Fruit fly (Drosophila melanogaster): ENCODE measurements around the gene SPARC.

SPARC gene

dm6 chr3R:26831861-26832260 is 39.9 kb downstream of the SPARC start:
- TF ChIP-seq CG8301 (tag; optimal IDR thresholded peaks at IDR 0.05) (peak; percentile 69), EcR (GFP tag; optimal IDR thresholded peaks at IDR 0.05) (no peak), CG17806 (tag; optimal IDR thresholded peaks at IDR 0.05) (peak; percentile 80), Ets98B (GFP tag; IDR thresholded peaks at IDR 0.05) (peak; percentile 32; the same call in 1 of the 2 replicates), CG15710 (tag; optimal IDR thresholded peaks at IDR 0.05) (peak; percentile 71), Pif1B (GFP tag; optimal IDR thresholded peaks at IDR 0.05) (peak; percentile 67), Snoo (tag; optimal IDR thresholded peaks at IDR 0.05) (no peak), CG8159 (tag; optimal IDR thresholded peaks at IDR 0.05) (peak; percentile 71), CG12605 (GFP tag; IDR thresholded peaks at IDR 0.05) (peak; percentile 37; the same call in 1 of the 2 replicates), CG32121 (GFP tag; IDR thresholded peaks at IDR 0.05) (no peak), CG34367 (tag; optimal IDR thresholded peaks at IDR 0.05) (peak; percentile 61), CG9948 (tag; optimal IDR thresholded peaks at IDR 0.05) (peak; percentile 84), Pif1A (GFP tag; optimal IDR thresholded peaks at IDR 0.05) (peak; percentile 72), fd96Ca (GFP tag; IDR thresholded peaks at IDR 0.05) (0 out of 3 replicates have a peak, but pooled peaks have one; percentile 42), CG14655 (GFP tag; optimal IDR thresholded peaks at IDR 0.05) (peak; percentile 85), gl (tag; optimal IDR thresholded peaks at IDR 0.05) (peak; percentile 38), CG10348 (GFP tag; IDR thresholded peaks at IDR 0.05) (no peak)

dm6 chr3R:26821117-26821516 is 50.7 kb downstream of the SPARC start:
- TF ChIP-seq rn (GFP tag; IDR thresholded peaks at IDR 0.05) (0 out of 2 replicates have a peak, but pooled peaks have one; percentile 30), CG9948 (tag; optimal IDR thresholded peaks at IDR 0.05) (peak; percentile 69), CG8159 (tag; optimal IDR thresholded peaks at IDR 0.05) (peak; percentile 79), CG34367 (tag; optimal IDR thresholded peaks at IDR 0.05) (peak; percentile 69), CG4496 (GFP tag; IDR thresholded peaks at IDR 0.05) (peak; percentile 67), CG8301 (tag; optimal IDR thresholded peaks at IDR 0.05) (peak; percentile 66), CG15710 (tag; optimal IDR thresholded peaks at IDR 0.05) (peak; percentile 75), Pif1A (GFP tag; optimal IDR thresholded peaks at IDR 0.05) (peak; percentile 79), CG12605 (GFP tag; IDR thresholded peaks at IDR 0.05) (peak; percentile 49; the same call in 1 of the 2 replicates), D1 (tag; optimal IDR thresholded peaks at IDR 0.05) (peak; percentile 38), CG14655 (GFP tag; optimal IDR thresholded peaks at IDR 0.05) (peak; percentile 76), Pif1B (GFP tag; optimal IDR thresholded peaks at IDR 0.05) (peak; percentile 72), CG32121 (GFP tag; IDR thresholded peaks at IDR 0.05) (peak; percentile 61; the same call in 1 of the 2 replicates), CG10348 (GFP tag; IDR thresholded peaks at IDR 0.05) (no peak), Ets98B (GFP tag; IDR thresholded peaks at IDR 0.05) (peak; percentile 71), CG13204 (GFP tag; optimal IDR thresholded peaks at IDR 0.05) (peak; percentile 1), gl (tag; optimal IDR thresholded peaks at IDR 0.05) (peak; percentile 46), Snoo (tag; optimal IDR thresholded peaks at IDR 0.05) (peak; percentile 51), EcR (GFP tag; optimal IDR thresholded peaks at IDR 0.05) (no peak), fd96Ca (GFP tag; IDR thresholded peaks at IDR 0.05) (peak; percentile 83), CG17806 (tag; optimal IDR thresholded peaks at IDR 0.05) (peak; percentile 79)
